Fruit fly (Drosophila melanogaster) whole organism, pupa: ENCODE measurements around the gene CG33647.

Source experiments
- CG10348 ChIP-seq: fragments of 200-800 bp; sonication (Bioruptor generic); IDR thresholded peaks from 2 replicates; pipeline ENCODE4 v1.3.6; 2022; ENCODE audit warnings: missing biosample characterization, missing genetic modification characterization
- CG12605 ChIP-seq: fragments of 200-800 bp; sonication (Bioruptor generic); IDR thresholded peaks from 2 replicates; pipeline ENCODE4 v1.3.6; 2022; ENCODE audit warnings: missing biosample characterization, missing genetic modification characterization
- CG13204 ChIP-seq: fragments of 200-800 bp; sonication (Bioruptor generic); optimal IDR thresholded peaks from 2 replicates; lab custom pipeline; 2018; ENCODE audit warnings: missing biosample characterization, mild to moderate bottlenecking, missing genetic modification characterization, moderate library complexity
- CG14655 ChIP-seq: fragments of 200-800 bp; sonication (Bioruptor generic); optimal IDR thresholded peaks from 3 replicates; lab custom pipeline; 2017; ENCODE audit warnings: mild to moderate bottlenecking, missing biosample characterization, missing genetic modification reagents, missing genetic modification characterization
- CG15710 ChIP-seq: fragments of 200-800 bp; sonication (Bioruptor generic); optimal IDR thresholded peaks from 2 replicates; lab custom pipeline; 2018; ENCODE audit warnings: missing biosample characterization, mild to moderate bottlenecking, missing genetic modification characterization, moderate library complexity
- CG17806 ChIP-seq: fragments of 200-800 bp; sonication (Bioruptor generic); optimal IDR thresholded peaks from 2 replicates; lab custom pipeline; 2018; ENCODE audit warnings: missing biosample characterization, mild to moderate bottlenecking, missing genetic modification characterization, moderate library complexity
- CG32121 ChIP-seq: fragments of 200-800 bp; sonication (Bioruptor generic); IDR thresholded peaks from 2 replicates; pipeline ENCODE4 v1.3.6; 2022; ENCODE audit warnings: missing biosample characterization, missing genetic modification characterization
- CG34367 ChIP-seq: fragments of 200-800 bp; sonication (Bioruptor generic); optimal IDR thresholded peaks from 2 replicates; lab custom pipeline; 2018; ENCODE audit warnings: missing biosample characterization, mild to moderate bottlenecking, missing genetic modification characterization
- CG4496 ChIP-seq: fragments of 200-800 bp; sonication (Bioruptor generic); IDR thresholded peaks from 3 replicates; pipeline ENCODE4 v1.3.6; 2022; ENCODE audit warnings: missing biosample characterization, missing genetic modification characterization
- CG8159 ChIP-seq: fragments of 200-800 bp; sonication (Bioruptor generic); optimal IDR thresholded peaks from 3 replicates; lab custom pipeline; 2018; ENCODE audit warnings: missing biosample characterization, mild to moderate bottlenecking, missing genetic modification characterization, moderate library complexity
- CG8301 ChIP-seq: fragments of 200-800 bp; sonication (Bioruptor generic); optimal IDR thresholded peaks from 2 replicates; lab custom pipeline; 2018; ENCODE audit warnings: missing biosample characterization, mild to moderate bottlenecking, missing genetic modification characterization
- CG9948 ChIP-seq: fragments of 200-800 bp; sonication (Bioruptor generic); optimal IDR thresholded peaks from 2 replicates; lab custom pipeline; 2018; ENCODE audit warnings: missing biosample characterization, mild to moderate bottlenecking, missing genetic modification characterization, moderate library complexity
- D1 ChIP-seq: fragments of 200-800 bp; sonication (Bioruptor generic); optimal IDR thresholded peaks from 2 replicates; lab custom pipeline; 2018; ENCODE audit warnings: missing biosample characterization, mild to moderate bottlenecking, missing genetic modification characterization, moderate library complexity
- EcR ChIP-seq: fragments of 200-800 bp; sonication (Bioruptor generic); optimal IDR thresholded peaks from 3 replicates; lab custom pipeline; 2019; ENCODE audit warnings: missing biosample characterization, missing genetic modification characterization, mild to moderate bottlenecking, moderate library complexity, missing genetic modification reagents
- Ets98B ChIP-seq: fragments of 200-800 bp; sonication (Bioruptor generic); IDR thresholded peaks from 2 replicates; pipeline ENCODE4 v1.3.6; 2022; ENCODE audit warnings: missing biosample characterization, missing genetic modification characterization
- Pif1A ChIP-seq: fragments of 200-800 bp; sonication (Bioruptor generic); optimal IDR thresholded peaks from 3 replicates; lab custom pipeline; 2016; ENCODE audit warnings: missing biosample characterization, missing genetic modification characterization
- Pif1B ChIP-seq: fragments of 200-800 bp; sonication (Bioruptor generic); optimal IDR thresholded peaks from 3 replicates; lab custom pipeline; 2016; ENCODE audit warnings: missing biosample characterization, missing genetic modification characterization
- Snoo ChIP-seq: fragments of 200-800 bp; sonication (Bioruptor generic); optimal IDR thresholded peaks from 3 replicates; lab custom pipeline; 2017; ENCODE audit warnings: missing biosample characterization, mild to moderate bottlenecking, missing genetic modification characterization, inconsistent platforms
- fd96Ca ChIP-seq: fragments of 200-800 bp; sonication (Bioruptor generic); IDR thresholded peaks from 3 replicates; pipeline ENCODE4 v1.3.6; 2022; ENCODE audit warnings: missing biosample characterization, missing genetic modification characterization
- gl ChIP-seq: fragments of 200-800 bp; sonication (Bioruptor generic); optimal IDR thresholded peaks from 2 replicates; lab custom pipeline; 2018; ENCODE audit warnings: missing biosample characterization, mild to moderate bottlenecking, missing genetic modification characterization
- rn ChIP-seq: fragments of 200-800 bp; sonication (Bioruptor generic); IDR thresholded peaks from 2 replicates; pipeline ENCODE4 v1.3.6; 2022; ENCODE audit warnings: missing biosample characterization, missing genetic modification characterization

The CG33647 gene

DNA sequence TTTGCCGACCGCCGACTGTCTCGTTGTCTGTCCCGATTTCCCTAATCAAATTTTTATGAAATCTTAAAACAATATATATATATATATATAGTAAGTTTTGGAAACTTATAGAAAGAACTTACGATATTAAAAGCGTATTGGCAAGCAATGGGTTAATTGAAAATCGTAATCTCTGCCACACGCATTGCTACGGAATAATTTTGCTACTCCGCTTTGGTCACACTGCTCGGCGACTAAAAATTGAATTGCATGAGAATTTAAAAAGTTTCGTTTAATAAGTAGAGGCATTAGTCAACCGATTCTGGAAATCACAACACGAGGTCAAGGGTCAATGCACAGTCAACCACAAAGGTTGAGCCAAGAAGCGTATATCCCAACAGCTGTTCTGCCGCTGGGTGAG lies 25.1 kb downstream of the CG33647 start, which contains the start of gene Bet1:
TSS of gene Bet1 (plus strand) at position 182 of the 400 bp plus-strand sequence.
- no peak for TF ChIP-seq CG8301 (tag; lab: Kevin White, UChicago)
- TF ChIP-seq CG12605 (GFP tag; lab: Robert Waterston, UW) = no peak
- no peak for TF ChIP-seq CG34367 (tag; lab: Kevin White, UChicago)
- TF ChIP-seq CG13204 (GFP tag; lab: Kevin White, UChicago) = no peak
- TF ChIP-seq CG4496 (GFP tag; lab: Robert Waterston, UW) = 0 out of 3 replicates have a peak, but pooled peaks have one; percentile 34
- TF ChIP-seq fd96Ca = peak; percentile 50; the same call in 1 of the 3 replicates
- no peak for TF ChIP-seq rn (GFP tag; lab: Robert Waterston, UW)

DNA sequence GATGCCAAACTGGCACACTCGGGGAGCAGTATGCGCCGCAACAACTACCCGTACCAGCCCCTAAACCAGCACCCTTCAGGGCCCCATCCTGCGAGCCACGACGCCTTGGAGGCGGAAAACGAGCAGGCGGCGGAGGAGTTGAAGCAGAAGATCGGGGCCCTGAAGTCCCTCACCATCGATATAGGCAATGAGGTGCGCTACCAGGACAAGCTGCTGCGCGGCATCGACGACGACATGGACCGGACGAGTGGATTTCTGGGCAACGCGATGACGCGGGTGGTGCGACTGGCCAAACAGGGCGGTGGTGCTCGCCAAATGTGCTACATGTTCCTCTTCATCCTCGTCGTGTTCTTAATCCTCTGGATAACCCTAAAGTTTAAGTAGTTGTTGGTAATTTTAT lies 25.6 kb downstream of the CG33647 start:
- TF ChIP-seq EcR (GFP tag; lab: Kevin White, UChicago) = no peak
- TF ChIP-seq CG12605 (GFP tag; lab: Robert Waterston, UW) = no peak
- no peak for TF ChIP-seq Ets98B (GFP tag; lab: Robert Waterston, UW)
- no peak for TF ChIP-seq CG9948 (tag; lab: Kevin White, UChicago)
- no peak for TF ChIP-seq CG8301 (tag; lab: Kevin White, UChicago)
- TF ChIP-seq fd96Ca = no peak
- TF ChIP-seq rn (GFP tag; lab: Robert Waterston, UW) = no peak
- no peak for TF ChIP-seq CG4496 (GFP tag; lab: Robert Waterston, UW)
- TF ChIP-seq CG8159 (tag; lab: Kevin White, UChicago) = no peak
- TF ChIP-seq CG15710 (tag; lab: Kevin White, UChicago) = no peak
- TF ChIP-seq Pif1A (GFP tag; lab: Kevin White, UChicago) = no peak
- no peak for TF ChIP-seq Snoo (tag; lab: Kevin White, UChicago)
- TF ChIP-seq gl (tag; lab: Kevin White, UChicago) = no peak

DNA sequence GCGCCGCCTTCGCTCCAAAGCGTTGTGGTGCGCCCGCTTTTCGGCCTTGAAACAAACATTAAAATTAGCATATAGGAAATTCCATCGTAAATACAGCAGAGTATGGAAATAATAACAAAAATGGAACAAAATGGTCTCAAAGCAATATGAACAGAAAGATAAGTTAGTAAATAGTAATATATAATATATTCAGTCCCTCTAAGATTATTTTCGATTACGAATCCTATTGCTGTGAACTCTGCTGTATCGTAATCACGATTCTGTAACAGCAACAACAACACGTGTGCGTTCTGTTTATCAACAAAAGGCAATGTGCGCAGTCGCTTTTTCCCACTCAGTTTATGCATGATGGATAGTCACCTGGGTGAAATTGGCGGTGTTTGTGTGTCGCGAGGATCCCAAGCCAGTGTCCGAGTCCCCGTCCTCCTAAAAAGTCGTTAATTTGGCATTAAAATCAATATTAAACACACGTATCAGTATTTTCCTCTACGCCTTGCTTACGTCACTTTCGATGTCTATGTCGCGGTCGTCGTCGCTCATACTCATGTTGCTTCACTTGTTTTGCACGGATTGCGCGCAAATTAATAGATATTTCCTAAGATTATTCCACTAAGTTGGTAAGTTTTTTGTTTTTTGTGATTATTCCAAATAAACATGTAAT lies 27.4 kb downstream of the CG33647 start, which contains the start of the genes CG42374 and Mettl5:
TSS of gene CG42374 (plus strand) at position 287 of the 661 bp plus-strand sequence.
TSS of gene Mettl5 (plus strand) at position 287 of the 661 bp plus-strand sequence.
- TF ChIP-seq CG32121 (GFP tag; lab: Robert Waterston, UW) = no peak; the same call in 1 of the 2 replicates
- peak; percentile 33 for TF ChIP-seq CG15710 (tag; lab: Kevin White, UChicago)
- no peak for TF ChIP-seq CG10348
- TF ChIP-seq Ets98B (GFP tag; lab: Robert Waterston, UW) = peak; percentile 46; the same call in 1 of the 2 replicates
- peak; percentile 52 for TF ChIP-seq CG8159 (tag; lab: Kevin White, UChicago)
- TF ChIP-seq rn (GFP tag; lab: Robert Waterston, UW) = no peak
- TF ChIP-seq gl (tag; lab: Kevin White, UChicago) = no peak
- peak; percentile 44 for TF ChIP-seq CG8301 (tag; lab: Kevin White, UChicago)
- peak; percentile 65; the same call in 1 of the 2 replicates for TF ChIP-seq CG12605 (GFP tag; lab: Robert Waterston, UW)
- TF ChIP-seq EcR (GFP tag; lab: Kevin White, UChicago) = no peak
- TF ChIP-seq Pif1B (GFP tag; lab: Kevin White, UChicago) = peak; percentile 27
- TF ChIP-seq CG4496 (GFP tag; lab: Robert Waterston, UW) = peak; percentile 49; the same call in 1 of the 3 replicates
- TF ChIP-seq CG13204 (GFP tag; lab: Kevin White, UChicago) = no peak
- TF ChIP-seq CG34367 (tag; lab: Kevin White, UChicago) = no peak
- peak; percentile 33 for TF ChIP-seq CG9948 (tag; lab: Kevin White, UChicago)
- TF ChIP-seq CG14655 (GFP tag; lab: Kevin White, UChicago) = no peak
- peak; percentile 35 for TF ChIP-seq Snoo (tag; lab: Kevin White, UChicago)
- no peak for TF ChIP-seq fd96Ca
- TF ChIP-seq Pif1A (GFP tag; lab: Kevin White, UChicago) = peak; percentile 30
- peak; percentile 34 for TF ChIP-seq CG17806
- TF ChIP-seq D1 = no peak

DNA sequence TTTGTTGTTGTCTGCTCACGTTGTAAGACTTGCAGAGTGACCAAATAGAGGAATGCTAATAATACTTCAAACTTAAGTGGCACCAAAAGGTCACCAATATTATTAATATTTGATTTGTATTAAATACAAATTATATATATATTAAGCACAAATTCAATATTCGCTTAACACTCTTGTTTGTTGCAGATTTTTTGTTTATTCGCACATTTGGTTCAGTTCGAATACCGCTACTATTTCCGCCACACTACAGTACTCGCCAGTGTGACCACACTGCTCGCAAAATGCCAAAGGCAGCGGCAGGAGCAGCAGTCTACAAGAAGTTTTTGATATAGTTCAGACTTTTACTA lies 28.0 kb downstream of the CG33647 start, which contains the start of gene Max:
TSS of gene Max (minus strand) at position 44 of the 347 bp plus-strand sequence.
- peak; percentile 68; the same call in 1 of the 2 replicates for TF ChIP-seq CG32121 (GFP tag; lab: Robert Waterston, UW)
- TF ChIP-seq CG34367 (tag; lab: Kevin White, UChicago) = peak; percentile 40
- TF ChIP-seq fd96Ca = peak; percentile 48; the same call in 1 of the 3 replicates
- peak; percentile 38; the same call in 1 of the 2 replicates for TF ChIP-seq CG12605 (GFP tag; lab: Robert Waterston, UW)
- peak; percentile 72 for TF ChIP-seq Ets98B (GFP tag; lab: Robert Waterston, UW)
- no peak for TF ChIP-seq rn (GFP tag; lab: Robert Waterston, UW)
- peak; percentile 7 for TF ChIP-seq gl (tag; lab: Kevin White, UChicago)
- TF ChIP-seq CG13204 (GFP tag; lab: Kevin White, UChicago) = no peak
- TF ChIP-seq CG15710 (tag; lab: Kevin White, UChicago) = peak; percentile 64
- peak; percentile 46 for TF ChIP-seq CG8301 (tag; lab: Kevin White, UChicago)
- TF ChIP-seq D1 = no peak
- TF ChIP-seq CG10348 = no peak
- peak; percentile 85 for TF ChIP-seq CG4496 (GFP tag; lab: Robert Waterston, UW)
- peak; percentile 24 for TF ChIP-seq EcR (GFP tag; lab: Kevin White, UChicago)
- TF ChIP-seq CG14655 (GFP tag; lab: Kevin White, UChicago) = peak; percentile 62
- peak; percentile 54 for TF ChIP-seq CG17806
- peak; percentile 69 for TF ChIP-seq CG8159 (tag; lab: Kevin White, UChicago)
- TF ChIP-seq CG9948 (tag; lab: Kevin White, UChicago) = peak; percentile 40
- TF ChIP-seq Pif1B (GFP tag; lab: Kevin White, UChicago) = peak; percentile 20
- TF ChIP-seq Pif1A (GFP tag; lab: Kevin White, UChicago) = peak; percentile 15
- peak; percentile 2 for TF ChIP-seq Snoo (tag; lab: Kevin White, UChicago)

DNA sequence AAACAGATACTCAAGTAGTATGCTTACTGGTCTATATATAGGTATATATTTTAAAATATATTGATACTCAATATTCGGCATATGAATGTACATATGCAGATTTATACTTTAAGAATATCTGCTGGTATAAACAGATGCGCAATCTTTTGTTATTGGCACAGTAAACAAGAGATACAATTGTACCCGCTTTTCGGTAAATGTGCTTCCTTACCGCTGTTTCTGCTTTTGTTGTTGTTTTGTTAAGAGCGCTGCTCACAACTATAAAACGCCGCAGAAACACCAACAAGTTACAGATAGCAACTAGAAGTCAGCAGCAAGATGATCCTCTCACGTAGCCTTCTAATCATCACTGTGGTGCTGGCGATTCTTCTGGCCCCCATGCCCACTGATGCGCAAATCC lies 29.6 kb downstream of the CG33647 start, which contains the start of gene CG45081:
TSS of gene CG45081 (plus strand) at position 301 of the 400 bp plus-strand sequence.
- no peak for TF ChIP-seq Pif1A (GFP tag; lab: Kevin White, UChicago)
- no peak for TF ChIP-seq CG4496 (GFP tag; lab: Robert Waterston, UW)
- TF ChIP-seq Ets98B (GFP tag; lab: Robert Waterston, UW) = no peak
- no peak for TF ChIP-seq CG14655 (GFP tag; lab: Kevin White, UChicago)
- TF ChIP-seq CG8159 (tag; lab: Kevin White, UChicago) = no peak
- TF ChIP-seq CG13204 (GFP tag; lab: Kevin White, UChicago) = no peak
- TF ChIP-seq rn (GFP tag; lab: Robert Waterston, UW) = no peak
- TF ChIP-seq EcR (GFP tag; lab: Kevin White, UChicago) = no peak
- TF ChIP-seq CG8301 (tag; lab: Kevin White, UChicago) = no peak
- no peak for TF ChIP-seq Snoo (tag; lab: Kevin White, UChicago)
- no peak for TF ChIP-seq CG34367 (tag; lab: Kevin White, UChicago)
